Worm (Caenorhabditis elegans) whole organism, young adult: Measurements from ENCODE around the gene gur-3.

Experiments used
- ceh-58 ChIP-seq: fragments of 200-800 bp; sonication (Bioruptor generic); IDR thresholded peaks from 2 replicates; pipeline ENCODE4 v1.3.6; 2022; ENCODE audit warnings: missing genetic modification characterization, missing compliant biosample characterization

The gur-3 gene

DNA sequence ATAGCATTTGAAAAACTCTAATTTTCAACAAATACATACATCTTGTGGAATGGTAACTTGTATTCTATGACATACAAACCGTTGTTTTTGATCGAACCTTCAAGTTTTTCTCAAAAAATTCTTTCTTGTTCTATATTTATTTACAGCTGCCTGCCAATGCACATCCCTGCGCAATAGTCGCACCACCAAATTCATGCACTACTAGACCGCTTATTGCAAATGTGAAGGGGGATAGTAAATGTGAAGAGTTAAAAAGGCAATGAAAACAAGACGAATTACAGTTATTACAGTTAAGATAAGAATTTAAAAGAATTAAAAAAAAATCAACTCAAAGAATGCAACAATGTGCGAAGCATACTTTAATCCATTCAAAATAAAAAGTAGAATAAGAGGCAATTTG is 52.2 kb downstream of the gur-3 start:
- TF ChIP-seq ceh-58 (GFP tag; lab: Robert Waterston, UW) = no peak
